Fruit fly (Drosophila melanogaster) S2 (cell line): ENCODE data around the gene Tango9.

Source experiments
- CG8478 ChIP-seq: fragments of >200 bp; optimal IDR thresholded peaks from 2 replicates; lab custom pipeline; 2018
- CTCF ChIP-seq, 2 experiments: fragments of >200 bp; optimal IDR thresholded peaks; 2 replicates each; lab custom pipeline; 2018

DNA sequence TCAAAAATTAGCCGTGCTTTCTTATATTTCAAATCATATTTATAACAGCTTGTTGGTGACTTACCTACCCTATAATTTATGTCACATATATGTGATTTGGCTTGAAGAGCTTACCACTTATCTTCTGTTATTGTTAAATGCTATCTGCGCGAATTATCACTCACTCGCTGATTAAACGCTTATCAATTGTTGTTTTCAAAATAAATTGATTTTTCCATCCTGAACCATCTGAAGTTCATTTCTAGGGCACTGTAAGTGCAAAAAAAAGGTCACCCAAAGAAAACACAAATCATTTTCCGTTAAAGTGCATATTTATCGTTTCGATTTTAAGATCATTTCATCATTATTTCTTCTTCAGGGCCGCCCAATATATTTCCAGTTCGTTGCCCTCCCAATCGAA is 3.6 kb upstream of the Tango9 start:
- TF ChIP-seq CTCF (optimal IDR thresholded peaks at IDR 0.05; lab: Kevin White, UChicago) (no peak), CG8478 (no peak)
